Worm (Caenorhabditis elegans) whole organism, L4 larva: ENCODE data around the gene trm-1.
A peak's percentile ranks its signal among the peaks of the same experiment; 100 is the strongest.

Experiments
- D1046.2 ChIP-seq: fragments of 200-800 bp; sonication (Bioruptor generic); IDR thresholded peaks from 2 replicates; pipeline ENCODE4 v1.3.6; 2022; ENCODE audit warnings: missing genetic modification characterization, missing compliant biosample characterization
- R02D3.7 ChIP-seq: fragments of 150-350 bp; sonication (generic microtip); optimal IDR thresholded peaks from 3 replicates; lab custom pipeline; 2014; ENCODE audit warnings: missing biosample characterization, missing genetic modification characterization
- Y48G9A.11 ChIP-seq: fragments of 200-800 bp; sonication (Bioruptor generic); IDR thresholded peaks from 2 replicates; pipeline ENCODE4 v1.3.6; 2022; ENCODE audit warnings: missing genetic modification reagents, missing genetic modification characterization, missing compliant biosample characterization
- Y75B8A.6 ChIP-seq: fragments of 200-800 bp; sonication (Bioruptor generic); IDR thresholded peaks from 2 replicates; pipeline ENCODE4 v1.3.6; 2022; ENCODE audit warnings: missing genetic modification reagents, missing genetic modification characterization, missing compliant biosample characterization
- ZK337.2 ChIP-seq: fragments of 200-800 bp; sonication (Bioruptor generic); IDR thresholded peaks from 2 replicates; pipeline ENCODE4 v1.3.6; 2022; ENCODE audit warnings: missing genetic modification reagents, missing genetic modification characterization, missing compliant biosample characterization
- aha-1 ChIP-seq: fragments of 150-350 bp; peaks from one replicate; lab custom pipeline; 2014; ENCODE audit warnings: missing biosample characterization, missing genetic modification characterization
- aly-2 ChIP-seq: sonication (generic microtip); optimal IDR thresholded peaks from 2 replicates; lab custom pipeline; 2018; ENCODE audit warnings: missing biosample characterization, missing genetic modification characterization
- ama-1 ChIP-seq: fragments of 150-350 bp; optimal IDR thresholded peaks from 2 replicates; lab custom pipeline; 2014; ENCODE audit warnings: inconsistent platforms, mixed read lengths
- ceh-20 ChIP-seq: fragments of 200-800 bp; sonication (Bioruptor generic); IDR thresholded peaks from 2 replicates; pipeline ENCODE4 v1.3.6; 2022; ENCODE audit warnings: missing genetic modification reagents, missing genetic modification characterization, missing compliant biosample characterization
- ceh-32 ChIP-seq: sonication (generic microtip); optimal IDR thresholded peaks from 2 replicates; lab custom pipeline; 2016; ENCODE audit warnings: mild to moderate bottlenecking, missing genetic modification characterization, missing compliant biosample characterization; ENCODE audit not compliant: poor library complexity
- ctbp-1 ChIP-seq: fragments of 200-800 bp; sonication (Bioruptor generic); IDR thresholded peaks from 2 replicates; pipeline ENCODE4 v1.3.6; 2022; ENCODE audit warnings: missing genetic modification reagents, missing genetic modification characterization, missing compliant biosample characterization
- daf-16 ChIP-seq, 3 experiments: sonication (generic microtip); optimal IDR thresholded peaks; 2 replicates each; lab custom pipeline; 2016 to 2017; ENCODE audit warnings: missing genetic modification characterization in 3 of 3, missing genetic modification reagents in 3 of 3, mild to moderate bottlenecking in 2 of 3, missing compliant biosample characterization in 2 of 3, missing biosample characterization in 1 of 3, moderate library complexity in 1 of 3
- daf-19 ChIP-seq: fragments of 200-800 bp; sonication (Bioruptor generic); conservative IDR thresholded peaks from 2 replicates; pipeline ENCODE4 v1.3.6; 2022; ENCODE audit warnings: missing genetic modification characterization, missing compliant biosample characterization
- dmd-6 ChIP-seq: fragments of 200-800 bp; sonication (Bioruptor generic); IDR thresholded peaks from 2 replicates; pipeline ENCODE4 v1.3.6; 2022; ENCODE audit warnings: missing genetic modification reagents, missing genetic modification characterization, missing compliant biosample characterization
- dmd-9 ChIP-seq: fragments of 200-800 bp; sonication (Bioruptor generic); IDR thresholded peaks from 2 replicates; pipeline ENCODE4 v1.3.6; 2022; ENCODE audit warnings: missing genetic modification reagents, missing genetic modification characterization, missing compliant biosample characterization
- dpl-1 ChIP-seq: fragments of 150-350 bp; optimal IDR thresholded peaks from 2 replicates; lab custom pipeline; 2014; ENCODE audit warnings: missing biosample characterization, missing genetic modification reagents, missing genetic modification characterization
- dve-1 ChIP-seq: sonication (generic microtip); optimal IDR thresholded peaks from 2 replicates; lab custom pipeline; 2017; ENCODE audit warnings: antibody characterized with exemption, mild to moderate bottlenecking, missing genetic modification characterization, missing compliant biosample characterization; ENCODE audit not compliant: insufficient read depth
- egl-27 ChIP-seq: sonication (generic microtip); optimal IDR thresholded peaks from 3 replicates; lab custom pipeline; 2017; ENCODE audit warnings: missing biosample characterization, missing genetic modification reagents, missing genetic modification characterization
- egl-43 ChIP-seq: fragments of 200-800 bp; sonication (Bioruptor generic); IDR thresholded peaks from 2 replicates; pipeline ENCODE4 v1.3.6; 2022; ENCODE audit warnings: missing genetic modification reagents, missing genetic modification characterization, missing compliant biosample characterization
- fkh-10 ChIP-seq: fragments of 150-350 bp; optimal IDR thresholded peaks from 2 replicates; lab custom pipeline; 2014; ENCODE audit warnings: missing biosample characterization, missing genetic modification reagents, missing genetic modification characterization
- gei-8 ChIP-seq: fragments of 200-800 bp; sonication (Bioruptor generic); optimal IDR thresholded peaks from 2 replicates; lab custom pipeline; 2018; ENCODE audit warnings: mild to moderate bottlenecking, missing genetic modification characterization, missing compliant biosample characterization
- hmg-1.1 ChIP-seq: fragments of 200-800 bp; sonication (Bioruptor generic); IDR thresholded peaks from 2 replicates; pipeline ENCODE4 v1.3.6; 2022; ENCODE audit warnings: missing genetic modification reagents, missing genetic modification characterization, missing compliant biosample characterization
- jun-1 ChIP-seq: fragments of 150-350 bp; optimal IDR thresholded peaks from 2 replicates; lab custom pipeline; 2014; ENCODE audit warnings: missing biosample characterization, missing genetic modification reagents, missing genetic modification characterization
- lim-7 ChIP-seq: fragments of 200-800 bp; sonication (Bioruptor generic); IDR thresholded peaks from 2 replicates; pipeline ENCODE4 v1.3.6; 2022; ENCODE audit warnings: missing genetic modification characterization, missing compliant biosample characterization
- lin-1 ChIP-seq: fragments of 200-800 bp; sonication (Bioruptor generic); IDR thresholded peaks from 2 replicates; pipeline ENCODE4 v1.3.6; 2022; ENCODE audit warnings: missing genetic modification reagents, missing genetic modification characterization, missing compliant biosample characterization
- mdt-29 ChIP-seq: fragments of 200-800 bp; sonication (Bioruptor generic); IDR thresholded peaks from 2 replicates; pipeline ENCODE4 v1.3.6; 2022; ENCODE audit warnings: missing genetic modification reagents, missing genetic modification characterization, missing compliant biosample characterization
- mep-1 ChIP-seq: fragments of 150-350 bp; sonication (generic microtip); optimal IDR thresholded peaks from 3 replicates; lab custom pipeline; 2014; ENCODE audit warnings: missing biosample characterization, missing genetic modification characterization
- nhr-11 ChIP-seq: fragments of 150-350 bp; optimal IDR thresholded peaks from 2 replicates; lab custom pipeline; 2014; ENCODE audit warnings: missing biosample characterization, missing genetic modification characterization
- nhr-237 ChIP-seq: sonication (generic microtip); optimal IDR thresholded peaks from 2 replicates; lab custom pipeline; 2017; ENCODE audit warnings: missing biosample characterization, missing genetic modification characterization
- nhr-28 ChIP-seq: fragments of 150-350 bp; optimal IDR thresholded peaks from 2 replicates; lab custom pipeline; 2014; ENCODE audit warnings: missing biosample characterization, missing genetic modification characterization
- php-3 ChIP-seq: fragments of 200-800 bp; sonication (Bioruptor generic); IDR thresholded peaks from 2 replicates; pipeline ENCODE4 v1.3.6; 2022; ENCODE audit warnings: missing genetic modification reagents, missing genetic modification characterization, missing compliant biosample characterization
- pqm-1 ChIP-seq: sonication (generic microtip); optimal IDR thresholded peaks from 2 replicates; lab custom pipeline; 2017; ENCODE audit warnings: missing biosample characterization, missing genetic modification characterization
- saeg-2 ChIP-seq: fragments of 200-800 bp; sonication (Bioruptor generic); IDR thresholded peaks from 2 replicates; pipeline ENCODE4 v1.3.6; 2022; ENCODE audit warnings: missing genetic modification reagents, missing genetic modification characterization, missing compliant biosample characterization
- sdz-12 ChIP-seq: fragments of 200-800 bp; sonication (Bioruptor generic); optimal IDR thresholded peaks from 2 replicates; lab custom pipeline; 2018; ENCODE audit warnings: mild to moderate bottlenecking, missing genetic modification characterization, missing compliant biosample characterization
- set-16 ChIP-seq: fragments of 200-800 bp; sonication (Bioruptor generic); IDR thresholded peaks from 2 replicates; pipeline ENCODE4 v1.3.6; 2022; ENCODE audit warnings: missing genetic modification reagents, missing genetic modification characterization, missing compliant biosample characterization
- skn-1 ChIP-seq: fragments of 150-350 bp; optimal IDR thresholded peaks from 2 replicates; lab custom pipeline; 2014; ENCODE audit warnings: missing biosample characterization, missing genetic modification characterization
- snpc-1.2 ChIP-seq: fragments of 200-800 bp; sonication (Bioruptor generic); IDR thresholded peaks from 2 replicates; pipeline ENCODE4 v1.3.6; 2022; ENCODE audit warnings: missing genetic modification reagents, missing genetic modification characterization, missing compliant biosample characterization
- unc-62 ChIP-seq, 3 experiments: fragments of 150-350 bp in 1 of 3; sonication (generic microtip); optimal IDR thresholded peaks in 2 of 3; peaks in 1 of 3; 1 replicate in 1 of 3; 2 replicates in 2 of 3; lab custom pipeline; 2014 to 2017; ENCODE audit warnings: missing biosample characterization in 3 of 3, missing genetic modification characterization in 3 of 3, missing genetic modification reagents in 3 of 3, missing genotype in 1 of 3
- vab-7 ChIP-seq: fragments of 200-800 bp; sonication (Bioruptor generic); IDR thresholded peaks from 2 replicates; pipeline ENCODE4 v1.3.6; 2022; ENCODE audit warnings: missing genetic modification reagents, missing genetic modification characterization, missing compliant biosample characterization
- zip-11 ChIP-seq: fragments of 200-800 bp; sonication (Bioruptor generic); IDR thresholded peaks from 2 replicates; pipeline ENCODE4 v1.3.6; 2022; ENCODE audit warnings: missing genetic modification characterization, missing compliant biosample characterization

Gene trm-1

ce11 chrV:14176572-14176971, 8.8 kb downstream of the trm-1 start:
- TF ChIP-seq unc-62 (GFP tag; optimal IDR thresholded peaks at IDR 0.05 in 1 of 2; lab: Kevin White, UChicago) (peak in 1 of 2 experiments; percentile 92), unc-62 (tag; optimal IDR thresholded peaks at IDR 0.05; lab: Kevin White, UChicago) (no peak), nhr-11 (tag; lab: Kevin White, UChicago) (no peak), mdt-29 (GFP tag; lab: Robert Waterston, UW) (no peak)

DNA sequence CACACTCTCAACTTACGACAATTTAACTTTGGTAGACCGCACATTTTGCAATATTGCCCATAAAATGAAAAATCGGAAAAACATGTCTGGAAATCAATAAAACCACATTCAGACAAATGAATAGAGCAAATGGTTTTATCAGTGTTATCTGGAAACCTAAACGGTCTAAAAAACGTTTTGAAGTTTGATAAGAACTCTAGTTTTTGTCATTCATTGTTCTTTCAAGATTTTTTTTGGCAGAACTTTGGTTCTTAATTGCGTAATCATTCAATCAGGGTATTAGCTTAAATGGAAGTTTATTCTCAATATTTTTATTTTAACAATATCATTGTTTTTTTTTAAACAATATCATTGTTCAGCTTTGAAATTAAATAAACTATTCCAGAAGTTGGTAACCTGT, 10.2 kb downstream of the trm-1 start, which contains the start of gene cest-2.2:
Gene cest-2.2 (minus strand): TSS at position 140 of the 400 bp plus-strand sequence.
- TF ChIP-seq ctbp-1 (GFP tag; lab: Robert Waterston, UW) (no peak), aly-2 (tag; lab: Kevin White, UChicago) (no peak), snpc-1.2 (GFP tag; lab: Robert Waterston, UW) (no peak), lim-7 (GFP tag; lab: Robert Waterston, UW) (no peak), saeg-2 (no peak), skn-1 (no peak), lin-1 (GFP tag; lab: Robert Waterston, UW) (no peak), Y75B8A.6 (no peak), fkh-10 (GFP tag; lab: Kevin White, UChicago) (no peak), mep-1 (tag; lab: Kevin White, UChicago) (no peak), daf-16 (GFP tag; optimal IDR thresholded peaks at IDR 0.05; lab: Kevin White, UChicago) (no peak), daf-16 (tag; optimal IDR thresholded peaks at IDR 0.05; lab: Kevin White, UChicago) (peak; percentile 62), pqm-1 (tag; lab: Kevin White, UChicago) (peak; percentile 27), nhr-28 (tag; lab: Kevin White, UChicago) (peak; percentile 51), dmd-6 (GFP tag; lab: Robert Waterston, UW) (0 out of 2 replicates have a peak, but pooled peaks have one; percentile 14), D1046.2 (GFP tag; lab: Robert Waterston, UW) (no peak), ceh-20 (GFP tag; lab: Robert Waterston, UW) (no peak), set-16 (no peak), dpl-1 (no peak), aha-1 (peak; percentile 55), dve-1 (peak; percentile 36), zip-11 (no peak), dmd-9 (GFP tag; lab: Robert Waterston, UW) (no peak)

- TF ChIP-seq dmd-6 (GFP tag; lab: Robert Waterston, UW): peak; percentile 44; the same call in 1 of the 2 replicates
- TF ChIP-seq ama-1 (lab: Kevin White, UChicago): no peak
- no peak for TF ChIP-seq Y48G9A.11
- no peak for TF ChIP-seq gei-8 (GFP tag; lab: Kevin White, UChicago)
- TF ChIP-seq nhr-28 (tag; lab: Kevin White, UChicago): peak; percentile 72
- TF ChIP-seq egl-27 (tag; lab: Kevin White, UChicago): no peak
- peak; percentile 11 for TF ChIP-seq dve-1
- no peak for TF ChIP-seq ceh-32 (tag; lab: Kevin White, UChicago)
- TF ChIP-seq daf-16 (GFP tag; optimal IDR thresholded peaks at IDR 0.05; lab: Kevin White, UChicago): no peak
- TF ChIP-seq daf-16 (tag; optimal IDR thresholded peaks at IDR 0.05; lab: Kevin White, UChicago): peak; percentile 38
- no peak for TF ChIP-seq egl-43 (GFP tag; lab: Robert Waterston, UW)
- TF ChIP-seq, all 104 proteins: peak for 4
Measured at ce11 chrV:14171284-14171683, 14.1 kb downstream of the trm-1 start, which contains the start of gene cest-2.1. Gene cest-2.1, minus strand, starts transcription at chrV:14171481.

DNA sequence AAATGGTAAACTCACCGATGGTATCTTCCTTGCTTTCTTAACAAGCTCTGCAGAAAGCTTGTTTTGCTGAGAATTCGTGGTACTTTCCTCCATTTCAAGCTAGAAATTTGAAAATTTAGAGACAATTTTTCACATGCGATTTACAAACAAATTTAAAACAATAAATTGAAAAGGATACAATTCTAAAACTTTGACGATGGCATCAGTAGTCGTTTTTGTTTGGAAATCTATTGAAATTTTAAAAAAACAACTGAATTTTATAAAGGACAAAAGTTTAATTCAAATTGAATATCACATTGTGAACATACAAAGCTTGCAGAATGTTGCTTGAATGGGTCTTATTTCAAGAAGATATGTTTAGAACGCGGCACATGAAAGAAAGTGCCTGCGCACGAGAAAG, 17.8 kb downstream of the trm-1 start, which contains the start of gene ocam-1:
Gene ocam-1 (minus strand): TSS at position 101 of the 400 bp plus-strand sequence.
- TF ChIP-seq php-3 (GFP tag; lab: Robert Waterston, UW): no peak
- TF ChIP-seq fkh-10 (GFP tag; lab: Kevin White, UChicago): no peak
- TF ChIP-seq vab-7 (GFP tag; lab: Robert Waterston, UW): no peak
- TF ChIP-seq nhr-237 (tag; lab: Kevin White, UChicago): no peak
- no peak for TF ChIP-seq sdz-12
- no peak for TF ChIP-seq R02D3.7 (tag; lab: Kevin White, UChicago)
- TF ChIP-seq jun-1 (tag; lab: Kevin White, UChicago): no peak
- TF ChIP-seq ZK337.2 (GFP tag; lab: Robert Waterston, UW): no peak
- TF ChIP-seq set-16: no peak
- no peak for TF ChIP-seq dve-1
- TF ChIP-seq hmg-1.1 (GFP tag; lab: Robert Waterston, UW): no peak
- no peak for TF ChIP-seq lin-1 (GFP tag; lab: Robert Waterston, UW)
- TF ChIP-seq daf-19 (GFP tag; lab: Robert Waterston, UW): no peak
- TF ChIP-seq saeg-2: no peak
- TF ChIP-seq aly-2 (tag; lab: Kevin White, UChicago): no peak
- TF ChIP-seq, all 104 proteins: peak for 0
